Fruit fly (Drosophila melanogaster): ENCODE measurements around the gene Nuak.

Nuak gene

DNA sequence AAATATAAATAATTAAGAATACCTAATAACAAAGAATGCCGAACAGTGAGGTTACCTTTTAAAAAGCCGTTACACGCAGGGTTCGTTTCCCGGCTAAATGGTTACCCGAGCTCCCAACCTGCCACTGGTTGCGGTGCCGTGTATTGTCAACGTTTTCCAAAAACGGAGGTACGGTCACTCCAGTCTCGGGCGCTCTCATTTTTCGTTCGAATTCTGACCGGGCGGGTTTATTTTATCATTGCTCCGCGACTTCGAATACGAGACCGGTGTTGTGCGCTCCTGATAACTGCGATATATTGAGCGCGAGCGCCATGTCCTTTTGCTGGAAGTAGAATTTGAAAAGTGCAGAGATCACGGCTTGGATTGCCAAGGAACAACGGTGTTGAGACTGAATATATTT is 85.9 kb downstream of the Nuak start, which contains the start of gene jumu (continued):
- TF ChIP-seq Stat92E (GFP tag; optimal IDR thresholded peaks at IDR 0.05), result peak in 1 of 3 experiments; percentile 45
- no peak for TF ChIP-seq Asciz (GFP tag; optimal IDR thresholded peaks at IDR 0.05)
- peak; percentile 83 for TF ChIP-seq HmgD (GFP tag; optimal IDR thresholded peaks at IDR 0.05)
- no peak for TF ChIP-seq ttk (GFP tag; IDR thresholded peaks at IDR 0.05)
- TF ChIP-seq Meics (GFP tag; optimal IDR thresholded peaks at IDR 0.05), result peak; percentile 7
- peak; percentile 72 for TF ChIP-seq CG10267 (tag; optimal IDR thresholded peaks at IDR 0.05)
- TF ChIP-seq Side (GFP tag; optimal IDR thresholded peaks at IDR 0.05), result no peak
- peak; percentile 41 for TF ChIP-seq CG13894 (tag; optimal IDR thresholded peaks at IDR 0.05)
- TF ChIP-seq Ravus (GFP tag; IDR thresholded peaks at IDR 0.05), result no peak
- TF ChIP-seq chinmo (GFP tag; IDR thresholded peaks at IDR 0.05; ENCODE audit: partially characterized antibody), result no peak
- peak; percentile 44 for TF ChIP-seq Sry-δ (GFP tag; optimal IDR thresholded peaks at IDR 0.05)
- no peak for TF ChIP-seq nerfin-2 (GFP tag; IDR thresholded peaks at IDR 0.05; ENCODE audit: partially characterized antibody)
- peak; percentile 9 for TF ChIP-seq D19A (tag; optimal IDR thresholded peaks at IDR 0.05)
- TF ChIP-seq ftz-f1 (GFP tag; optimal IDR thresholded peaks at IDR 0.05), result peak; percentile 31
- peak; percentile 45 for TF ChIP-seq nmo (GFP tag; optimal IDR thresholded peaks at IDR 0.05)
- no peak for TF ChIP-seq dan (GFP tag; IDR thresholded peaks at IDR 0.05)
- TF ChIP-seq CG15696 (tag; optimal IDR thresholded peaks at IDR 0.05), result peak; percentile 21
- TF ChIP-seq CG8924 (tag; optimal IDR thresholded peaks at IDR 0.05), result peak; percentile 22
- peak; percentile 61 for TF ChIP-seq CG17186 (GFP tag; optimal IDR thresholded peaks at IDR 0.05)
- no peak for TF ChIP-seq CG7556 (GFP tag; optimal IDR thresholded peaks at IDR 0.05)
- peak; percentile 2 for TF ChIP-seq zf30C (GFP tag; optimal IDR thresholded peaks at IDR 0.05)
- TF ChIP-seq wor (GFP tag; IDR thresholded peaks at IDR 0.05), result no peak
- no peak for TF ChIP-seq otp (GFP tag; IDR thresholded peaks at IDR 0.05)
- peak; percentile 97 for TF ChIP-seq pzg (GFP tag; optimal IDR thresholded peaks at IDR 0.05)
- no peak for TF ChIP-seq HLH54F (GFP tag; optimal IDR thresholded peaks at IDR 0.05)
- TF ChIP-seq Med (GFP tag), result peak; percentile 81
- TF ChIP-seq kah (GFP tag; optimal IDR thresholded peaks at IDR 0.05), result peak; percentile 3
- TF ChIP-seq CG2116 (GFP tag; optimal IDR thresholded peaks at IDR 0.05), result peak; percentile 74
- peak; percentile 67 for TF ChIP-seq HmgZ (tag; optimal IDR thresholded peaks at IDR 0.05)
- no peak for TF ChIP-seq sim (GFP tag; IDR thresholded peaks at IDR 0.05)
- peak; percentile 90 for TF ChIP-seq CG15514 (GFP tag; optimal IDR thresholded peaks at IDR 0.05)
- no peak for TF ChIP-seq h (optimal IDR thresholded peaks at IDR 0.05)
- peak; percentile 70 for TF ChIP-seq CG33213 (GFP tag; optimal IDR thresholded peaks at IDR 0.05)
- peak; percentile 14 for TF ChIP-seq MESR4 (GFP tag; optimal IDR thresholded peaks at IDR 0.05)
- no peak for TF ChIP-seq gce (GFP tag; IDR thresholded peaks at IDR 0.05)
- TF ChIP-seq ems (GFP tag; optimal IDR thresholded peaks at IDR 0.05), result no peak
- TF ChIP-seq CG17829 (tag; optimal IDR thresholded peaks at IDR 0.05), result peak; percentile 69
- peak; percentile 64 for TF ChIP-seq sens (GFP tag)
- TF ChIP-seq CG4404 (GFP tag; IDR thresholded peaks at IDR 0.05), result no peak
- peak in 1 of 2 experiments; percentile 0 for TF ChIP-seq chif (GFP tag; optimal IDR thresholded peaks at IDR 0.05)
- peak; percentile 9 for TF ChIP-seq CG18619 (GFP tag; optimal IDR thresholded peaks at IDR 0.05)
- no peak for TF ChIP-seq GATAe (GFP tag; conservative IDR thresholded peaks at IDR 0.05)
- TF ChIP-seq sob (GFP tag; IDR thresholded peaks at IDR 0.05), result no peak
- TF ChIP-seq CG17385 (GFP tag; optimal IDR thresholded peaks at IDR 0.05), result peak; percentile 58
- TF ChIP-seq pho (GFP tag; optimal IDR thresholded peaks at IDR 0.05), result peak; percentile 17
- TF ChIP-seq klu (GFP tag; IDR thresholded peaks at IDR 0.05), result no peak
- TF ChIP-seq tin (GFP tag; optimal IDR thresholded peaks at IDR 0.05), result no peak
- TF ChIP-seq Elba2 (GFP tag; optimal IDR thresholded peaks at IDR 0.05), result no peak
- TF ChIP-seq NFAT (GFP tag; IDR thresholded peaks at IDR 0.05), result no peak
- no peak for TF ChIP-seq tx (GFP tag; optimal IDR thresholded peaks at IDR 0.05)
- TF ChIP-seq CG4617 (GFP tag; optimal IDR thresholded peaks at IDR 0.05; ENCODE audit: borderline replicate concordance), result no peak
- no peak for TF ChIP-seq pum (GFP tag; optimal IDR thresholded peaks at IDR 0.05)

Data from whole organism, embryonic.